3 worm cellular contexts compared by ENCODE assay signal in genomic region chrX:14289993-14290392, ce11.
TF ChIP-seq lines count a peak whose summit lies in the region.

No protein-coding gene starts in this region.

TF ChIP-seq in whole organism, L4 larva, 104 proteins besides CTCF, POLR2A, EP300 and RAD21:
- TF ChIP-seq aha-1 (tag; lab: Kevin White, UChicago) = peak; percentile 73
- no peak for TF ChIP-seq ceh-32 (tag; optimal IDR thresholded peaks at IDR 0.05; lab: Kevin White, UChicago; ENCODE audit: poor library complexity)
- TF ChIP-seq set-16 (GFP tag; IDR thresholded peaks at IDR 0.05; lab: Robert Waterston, UW) = peak; percentile 82
- no peak for TF ChIP-seq hlh-30 (tag; optimal IDR thresholded peaks at IDR 0.05; lab: Kevin White, UChicago; ENCODE audit: insufficient read depth)

TF ChIP-seq in whole organism, late embryonic, 69 proteins besides CTCF, POLR2A, EP300 and RAD21:
- TF ChIP-seq mec-3 (tag; optimal IDR thresholded peaks at IDR 0.05; lab: Kevin White, UChicago; ENCODE audit: borderline replicate concordance) (peak; percentile 44), ceh-6 (GFP tag; optimal IDR thresholded peaks at IDR 0.05; lab: Kevin White, UChicago) (no peak)

TF ChIP-seq in whole organism, young adult, 124 proteins besides CTCF, POLR2A, EP300 and RAD21:
- TF ChIP-seq ccch-3 (GFP tag; optimal IDR thresholded peaks at IDR 0.05; lab: Kevin White, UChicago) = no peak
- no peak for TF ChIP-seq ztf-26 (tag; optimal IDR thresholded peaks at IDR 0.05; lab: Kevin White, UChicago)
- no peak for TF ChIP-seq nfya-1 (tag; optimal IDR thresholded peaks at IDR 0.05; lab: Kevin White, UChicago; ENCODE audit: borderline replicate concordance, insufficient read depth)
- TF ChIP-seq F39B2.1 (GFP tag; IDR thresholded peaks at IDR 0.05; lab: Robert Waterston, UW) = no peak
- no peak for TF ChIP-seq let-526 (GFP tag; IDR thresholded peaks at IDR 0.05; lab: Robert Waterston, UW)
- no peak for TF ChIP-seq lin-40 (tag; optimal IDR thresholded peaks at IDR 0.05; lab: Kevin White, UChicago)
- TF ChIP-seq egrh-3 (GFP tag; IDR thresholded peaks at IDR 0.05; lab: Robert Waterston, UW) = peak; percentile 47; the same call in 1 of the 2 replicates
- TF ChIP-seq zfh-2 (GFP tag; conservative IDR thresholded peaks at IDR 0.05; lab: Robert Waterston, UW) = peak; percentile 69
- no peak for TF ChIP-seq F55B11.4 (tag; optimal IDR thresholded peaks at IDR 0.05; lab: Kevin White, UChicago; ENCODE audit: borderline replicate concordance, insufficient read depth)
- TF ChIP-seq lin-54 (GFP tag; optimal IDR thresholded peaks at IDR 0.05; lab: Kevin White, UChicago) = no peak
- TF ChIP-seq egl-44 (GFP tag; IDR thresholded peaks at IDR 0.05; lab: Robert Waterston, UW) = no peak
- TF ChIP-seq him-1 (tag; optimal IDR thresholded peaks at IDR 0.05; lab: Kevin White, UChicago) = no peak
- TF ChIP-seq nhr-27 (tag; optimal IDR thresholded peaks at IDR 0.05; lab: Kevin White, UChicago) = peak; percentile 16
- no peak for TF ChIP-seq F22D6.2 (tag; optimal IDR thresholded peaks at IDR 0.05; lab: Kevin White, UChicago)
- no peak for TF ChIP-seq sptf-2 (GFP tag; optimal IDR thresholded peaks at IDR 0.05; lab: Kevin White, UChicago)
- TF ChIP-seq ztf-6 (GFP tag; IDR thresholded peaks at IDR 0.05; lab: Robert Waterston, UW) = no peak
